Fruit fly (Drosophila melanogaster) whole organism, prepupa: ENCODE data around the gene CG1233.

Source experiments
- CG10631 ChIP-seq: fragments of 200-800 bp; sonication (Bioruptor generic); optimal IDR thresholded peaks from 2 replicates; lab custom pipeline; 2016; ENCODE audit warnings: missing biosample characterization, missing genetic modification characterization
- CG10669 ChIP-seq: fragments of 200-800 bp; sonication (Bioruptor generic); optimal IDR thresholded peaks from 3 replicates; lab custom pipeline; 2018; ENCODE audit warnings: missing biosample characterization, mild to moderate bottlenecking, missing genetic modification characterization, moderate library complexity
- CG11294 ChIP-seq: fragments of 200-800 bp; sonication (Bioruptor generic); IDR thresholded peaks from 2 replicates; pipeline ENCODE4 v1.3.6; 2022; ENCODE audit warnings: missing biosample characterization, missing genetic modification characterization
- CG11762 ChIP-seq: fragments of 200-800 bp; sonication (Bioruptor generic); optimal IDR thresholded peaks from 3 replicates; lab custom pipeline; 2016; ENCODE audit warnings: missing biosample characterization, missing genetic modification characterization; ENCODE audit not compliant: insufficient read depth
- CG15336 ChIP-seq: fragments of 200-800 bp; sonication (Bioruptor generic); IDR thresholded peaks from 2 replicates; pipeline ENCODE4 v1.3.6; 2022; ENCODE audit warnings: missing biosample characterization, missing genetic modification characterization
- CG16779 ChIP-seq: fragments of 200-800 bp; sonication (Bioruptor generic); optimal IDR thresholded peaks from 3 replicates; lab custom pipeline; 2017; ENCODE audit warnings: missing biosample characterization, mild to moderate bottlenecking, missing genetic modification characterization
- CG31627 ChIP-seq: fragments of 200-800 bp; sonication (Bioruptor generic); optimal IDR thresholded peaks from 3 replicates; lab custom pipeline; 2016; ENCODE audit warnings: missing biosample characterization, missing genetic modification characterization
- CG3919 ChIP-seq: fragments of 200-800 bp; sonication (Bioruptor generic); optimal IDR thresholded peaks from 3 replicates; lab custom pipeline; 2016; ENCODE audit warnings: missing biosample characterization, missing genetic modification characterization
- CG4318 ChIP-seq: fragments of 200-800 bp; sonication (Bioruptor generic); optimal IDR thresholded peaks from 3 replicates; lab custom pipeline; 2017; ENCODE audit warnings: missing biosample characterization, mild to moderate bottlenecking, missing genetic modification characterization
- CG6163 ChIP-seq: fragments of 200-800 bp; sonication (Bioruptor generic); IDR thresholded peaks from 3 replicates; pipeline ENCODE4 v1.3.6; 2022; ENCODE audit warnings: missing biosample characterization, missing genetic modification characterization
- CG6854 ChIP-seq: fragments of 200-800 bp; sonication (Bioruptor generic); optimal IDR thresholded peaks from 2 replicates; lab custom pipeline; 2017; ENCODE audit warnings: missing biosample characterization, mild to moderate bottlenecking, missing genetic modification characterization
- CG7368 ChIP-seq: fragments of 200-800 bp; sonication (Bioruptor generic); optimal IDR thresholded peaks from 3 replicates; lab custom pipeline; 2016; ENCODE audit warnings: missing biosample characterization, missing genetic modification characterization
- CG8119 ChIP-seq: fragments of 200-800 bp; sonication (Bioruptor generic); IDR thresholded peaks from 3 replicates; pipeline ENCODE4 v1.3.6; 2022; ENCODE audit warnings: missing biosample characterization, missing genetic modification characterization
- CG8632 ChIP-seq: fragments of 200-800 bp; sonication (Bioruptor generic); optimal IDR thresholded peaks from 3 replicates; lab custom pipeline; 2016; ENCODE audit warnings: missing biosample characterization, missing genetic modification characterization
- CG9139 ChIP-seq: fragments of 200-800 bp; sonication (Bioruptor generic); optimal IDR thresholded peaks from 3 replicates; lab custom pipeline; 2017; ENCODE audit warnings: missing biosample characterization, mild to moderate bottlenecking, missing genetic modification characterization
- Eip75B ChIP-seq: fragments of 200-800 bp; sonication (Bioruptor generic); optimal IDR thresholded peaks from 3 replicates; lab custom pipeline; 2016; ENCODE audit warnings: missing biosample characterization, missing genetic modification characterization
- Eip78C ChIP-seq: fragments of 200-800 bp; sonication (Bioruptor generic); peaks from one replicate; lab custom pipeline; 2016; ENCODE audit warnings: missing biosample characterization, missing genetic modification characterization
- Eip93F ChIP-seq: fragments of 200-800 bp; sonication (Bioruptor generic); optimal IDR thresholded peaks from 2 replicates; lab custom pipeline; 2016; ENCODE audit warnings: missing biosample characterization, mild to moderate bottlenecking, missing genetic modification characterization
- Gug ChIP-seq: fragments of 200-800 bp; sonication (Bioruptor generic); IDR thresholded peaks from 2 replicates; pipeline ENCODE4 v1.3.6; 2022; ENCODE audit warnings: missing biosample characterization, missing genetic modification characterization
- Hr38 ChIP-seq: sonication (Bioruptor generic); optimal IDR thresholded peaks from 2 replicates; lab custom pipeline; 2016; ENCODE audit warnings: missing biosample characterization, missing genetic modification characterization
- Lpt ChIP-seq: fragments of 200-800 bp; sonication (Bioruptor generic); optimal IDR thresholded peaks from 3 replicates; lab custom pipeline; 2016; ENCODE audit warnings: missing biosample characterization, missing genetic modification characterization
- OdsH ChIP-seq: fragments of 200-800 bp; sonication (Bioruptor generic); optimal IDR thresholded peaks from 3 replicates; lab custom pipeline; 2016; ENCODE audit warnings: missing biosample characterization, missing genetic modification characterization
- Sox14 ChIP-seq: fragments of 200-800 bp; sonication (Bioruptor generic); optimal IDR thresholded peaks from 3 replicates; lab custom pipeline; 2016; ENCODE audit warnings: missing biosample characterization, missing genetic modification characterization
- achi ChIP-seq: fragments of 200-800 bp; sonication (Bioruptor generic); optimal IDR thresholded peaks from 3 replicates; lab custom pipeline; 2016; ENCODE audit warnings: missing biosample characterization, missing genetic modification characterization
- cyc ChIP-seq: fragments of 200-800 bp; sonication (Bioruptor generic); optimal IDR thresholded peaks from 3 replicates; lab custom pipeline; 2016; ENCODE audit warnings: missing biosample characterization, missing genetic modification characterization
- dac ChIP-seq: fragments of 200-800 bp; sonication (Bioruptor generic); optimal IDR thresholded peaks from 2 replicates; lab custom pipeline; 2017; ENCODE audit warnings: missing biosample characterization, mild to moderate bottlenecking, missing genetic modification characterization
- dsx ChIP-seq: fragments of 200-800 bp; optimal IDR thresholded peaks from 3 replicates; lab custom pipeline; 2019; ENCODE audit warnings: missing biosample characterization, mild to moderate bottlenecking, missing genetic modification characterization, moderate library complexity; ENCODE audit not compliant: poor library complexity, severe bottlenecking
- esn ChIP-seq: fragments of 200-800 bp; sonication (Bioruptor generic); optimal IDR thresholded peaks from 2 replicates; lab custom pipeline; 2016; ENCODE audit warnings: missing biosample characterization, mild to moderate bottlenecking, missing genetic modification characterization, moderate library complexity
- fkh ChIP-seq: fragments of 200-800 bp; sonication (Bioruptor generic); optimal IDR thresholded peaks from 3 replicates; lab custom pipeline; 2017; ENCODE audit warnings: missing biosample characterization, mild to moderate bottlenecking, missing genetic modification characterization, moderate library complexity
- lz ChIP-seq: fragments of 200-800 bp; sonication (Bioruptor generic); optimal IDR thresholded peaks from 3 replicates; lab custom pipeline; 2016; ENCODE audit warnings: missing biosample characterization, missing genetic modification characterization
- net ChIP-seq: fragments of 200-800 bp; sonication (Bioruptor generic); optimal IDR thresholded peaks from 3 replicates; lab custom pipeline; 2016; ENCODE audit warnings: missing biosample characterization, missing genetic modification characterization
- salr ChIP-seq, 2 experiments: fragments of 200-800 bp; sonication (Bioruptor generic); optimal IDR thresholded peaks; 3 replicates each; lab custom pipeline; 2016 to 2018; ENCODE audit warnings: missing biosample characterization in 2 of 2, missing genetic modification characterization in 2 of 2, mild to moderate bottlenecking in 1 of 2
- svp ChIP-seq: fragments of 200-800 bp; sonication (Bioruptor generic); peaks from one replicate; lab custom pipeline; 2016; ENCODE audit warnings: missing biosample characterization, missing genetic modification characterization
- topi ChIP-seq: fragments of 200-800 bp; sonication (Bioruptor generic); optimal IDR thresholded peaks from 3 replicates; lab custom pipeline; 2016; ENCODE audit warnings: missing biosample characterization, missing genetic modification characterization

CG1233 gene

DNA sequence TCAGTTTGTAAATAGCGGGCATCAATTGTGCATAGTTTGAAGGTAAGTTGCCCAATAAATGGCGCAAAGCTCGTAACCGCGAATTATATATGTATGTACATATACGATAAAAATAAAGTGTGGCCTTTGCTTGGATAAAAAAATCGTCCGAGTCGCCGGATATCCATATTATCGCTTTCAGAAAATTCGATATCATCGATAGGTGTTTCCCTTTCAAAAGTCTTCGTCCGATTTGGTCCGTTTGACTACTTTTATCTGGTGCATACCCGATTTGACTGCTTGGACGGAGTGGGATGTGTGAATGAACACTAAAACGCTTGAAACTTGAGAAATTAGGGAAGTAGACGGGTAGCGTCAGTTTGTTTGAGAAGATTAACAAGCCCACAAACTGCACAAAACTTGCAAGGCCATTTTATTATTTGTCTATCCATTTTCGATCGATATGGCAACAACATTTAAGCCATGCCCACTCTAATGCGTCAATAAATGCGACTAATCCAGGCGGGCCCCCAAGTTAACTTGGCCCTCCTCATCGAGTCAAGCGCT lies 32.0 kb upstream of the CG1233 start:
- TF ChIP-seq Eip78C (peak; percentile 75), CG4318 (GFP tag; lab: Kevin White, UChicago) (no peak), esn (GFP tag; lab: Kevin White, UChicago) (peak; percentile 5), CG31627 (GFP tag; lab: Kevin White, UChicago) (no peak)

DNA sequence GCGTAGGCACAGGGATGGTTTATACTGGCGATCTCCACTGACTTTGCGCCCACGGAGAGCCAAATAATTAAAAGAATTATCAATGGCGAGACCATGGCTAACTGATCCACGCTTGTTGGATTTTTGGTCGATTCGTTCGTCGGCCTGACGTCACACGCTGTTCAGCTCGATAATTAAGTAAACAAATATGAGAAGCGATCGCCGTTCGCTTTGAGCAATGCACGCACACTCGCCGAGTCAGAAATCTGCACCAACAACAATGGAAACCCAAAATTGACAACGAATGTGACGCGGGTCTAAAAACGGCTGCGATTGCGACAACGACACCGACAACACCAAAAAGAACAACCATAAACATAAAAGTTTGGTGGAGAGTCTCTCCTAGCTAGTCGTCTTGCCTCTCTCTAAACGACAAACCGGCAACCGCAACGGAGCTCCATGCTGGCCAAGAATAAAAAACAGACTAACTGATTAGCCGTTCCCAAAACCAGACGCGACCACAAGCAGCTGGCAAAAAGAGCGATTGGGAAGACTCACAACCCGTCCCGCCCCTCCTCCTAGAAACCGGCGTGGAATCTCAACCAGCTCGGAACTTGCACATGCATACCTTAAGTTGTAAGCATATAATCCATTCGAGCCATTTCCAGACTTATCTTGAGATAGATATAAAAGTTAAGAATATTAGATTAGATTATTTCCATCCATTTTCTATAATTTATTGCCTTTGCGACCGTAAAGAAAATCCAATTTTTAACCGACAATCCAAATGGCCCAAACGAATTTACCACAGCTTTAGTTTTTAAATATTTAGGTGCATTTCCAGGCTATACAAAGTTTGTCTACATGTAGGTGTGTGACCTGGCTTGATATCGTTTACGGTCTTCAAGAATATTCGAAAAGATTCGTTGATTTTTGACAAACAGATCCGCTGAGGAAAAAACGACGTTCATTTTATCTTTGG lies 29.1 kb upstream of the CG1233 start, which contains the start of gene mthl9:
Gene mthl9 (minus strand): TSS at position 468 of the 961 bp plus-strand sequence.
- TF ChIP-seq CG4318 (GFP tag; lab: Kevin White, UChicago): no peak
- no peak for TF ChIP-seq dac (GFP tag; lab: Kevin White, UChicago)
- peak; percentile 39; the same call in 1 of the 2 replicates for TF ChIP-seq CG15336
- peak; percentile 82 for TF ChIP-seq CG10669 (GFP tag; lab: Kevin White, UChicago)
- TF ChIP-seq esn (GFP tag; lab: Kevin White, UChicago): peak; percentile 23
- TF ChIP-seq CG7368 (GFP tag; lab: Kevin White, UChicago): no peak
- TF ChIP-seq fkh (GFP tag; lab: Kevin White, UChicago): no peak
- TF ChIP-seq Eip78C: peak; percentile 21
- TF ChIP-seq CG11762 (GFP tag; lab: Kevin White, UChicago): no peak
- no peak for TF ChIP-seq svp
- no peak for TF ChIP-seq CG8119 (GFP tag; lab: Robert Waterston, UW)
- peak; percentile 9 for TF ChIP-seq Lpt (GFP tag; lab: Kevin White, UChicago)
- peak; percentile 56 for TF ChIP-seq CG6854 (GFP tag; lab: Kevin White, UChicago)
- TF ChIP-seq CG31627 (GFP tag; lab: Kevin White, UChicago): no peak

DNA sequence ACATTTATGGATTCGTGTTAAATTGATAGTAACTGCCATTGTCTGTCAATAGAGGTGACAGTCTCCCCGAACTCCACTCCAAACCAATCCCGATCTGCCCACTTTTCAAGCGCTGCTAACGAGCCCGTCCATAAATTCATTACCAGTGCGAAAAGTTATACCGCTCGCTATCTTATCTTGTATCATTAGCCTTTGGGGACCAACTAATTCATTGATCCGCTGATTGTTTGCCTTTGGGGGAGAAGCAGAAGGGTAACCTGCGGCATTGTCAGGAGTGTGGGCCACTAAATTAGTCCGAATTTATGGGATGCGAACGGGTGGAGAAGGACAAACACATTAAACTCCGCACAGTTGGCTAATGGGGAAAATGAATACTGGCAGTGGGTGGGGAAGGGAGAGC lies 24.1 kb upstream of the CG1233 start:
- TF ChIP-seq net (GFP tag; lab: Kevin White, UChicago) (no peak), CG10631 (GFP tag; lab: Kevin White, UChicago) (no peak)

DNA sequence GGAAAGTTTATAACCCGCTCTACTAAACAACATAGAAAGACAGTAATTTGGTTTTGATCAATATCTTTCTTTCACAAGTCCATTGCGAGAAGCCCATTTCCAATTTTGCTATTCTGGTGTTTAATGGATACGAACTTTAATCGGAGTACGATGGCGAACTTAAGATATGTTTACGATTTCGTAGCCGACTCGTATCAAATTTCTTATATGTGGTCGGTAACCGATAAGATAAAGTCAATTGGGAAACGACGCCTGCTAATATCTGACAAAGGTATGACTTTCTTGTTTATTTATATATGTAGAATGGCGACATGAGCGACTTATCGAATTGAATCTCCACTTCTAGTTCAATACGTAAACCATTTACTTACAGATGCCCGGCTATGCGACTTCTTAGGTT lies 23.2 kb upstream of the CG1233 start:
- TF ChIP-seq svp (no peak), Eip93F (GFP tag; lab: Kevin White, UChicago) (peak; percentile 30)
- TF ChIP-seq, all 60 proteins: peak for 1

DNA sequence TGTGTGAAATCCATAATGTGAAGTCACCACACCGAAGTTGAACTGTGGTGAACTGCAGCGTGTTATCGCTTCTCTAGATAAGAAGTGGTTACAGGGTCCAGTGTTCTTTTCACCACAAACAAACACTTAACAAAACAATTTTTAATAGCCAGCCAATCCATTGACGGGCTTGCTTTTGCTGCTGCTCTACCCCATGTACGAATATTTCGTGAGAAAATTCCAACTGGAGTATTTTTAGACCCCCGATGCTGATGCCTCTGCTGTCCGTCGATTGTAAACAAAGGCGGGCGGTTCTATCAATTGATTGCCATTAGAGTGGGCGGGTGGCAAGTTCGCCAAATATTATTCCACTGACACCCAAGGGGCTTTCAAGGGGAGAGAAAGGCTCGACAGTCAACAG lies 22.2 kb upstream of the CG1233 start:
- TF ChIP-seq cyc (GFP tag; lab: Kevin White, UChicago) (no peak), CG31627 (GFP tag; lab: Kevin White, UChicago) (no peak), dsx (GFP tag; lab: Kevin White, UChicago) (no peak), achi (GFP tag; lab: Kevin White, UChicago) (no peak), Gug (GFP tag; lab: Robert Waterston, UW) (no peak), CG6163 (GFP tag; lab: Robert Waterston, UW) (0 out of 3 replicates have a peak, but pooled peaks have one; percentile 13), CG4318 (GFP tag; lab: Kevin White, UChicago) (no peak), CG11762 (GFP tag; lab: Kevin White, UChicago) (no peak), topi (GFP tag; lab: Kevin White, UChicago) (no peak)

DNA sequence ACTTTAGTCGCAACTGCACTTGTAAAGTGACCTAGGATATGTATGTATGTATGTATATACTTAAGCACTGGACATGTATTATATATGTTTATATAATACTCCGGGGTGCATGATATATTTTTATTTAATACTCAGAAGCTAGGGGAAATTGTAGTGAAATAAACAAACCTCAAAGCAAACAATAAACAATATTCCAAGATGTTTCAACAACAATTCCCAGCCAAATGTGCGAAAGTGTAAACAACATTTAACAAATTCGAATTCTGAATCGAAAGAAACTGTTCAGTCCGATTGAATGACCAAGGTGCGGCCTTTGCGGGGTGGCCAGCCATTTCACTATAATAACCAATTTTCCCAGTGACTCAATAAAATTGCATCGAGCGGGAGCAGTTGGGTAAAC lies 21.1 kb upstream of the CG1233 start:
- TF ChIP-seq Hr38 (no peak), CG9139 (GFP tag; lab: Kevin White, UChicago) (no peak), CG11762 (GFP tag; lab: Kevin White, UChicago) (no peak), lz (GFP tag; lab: Kevin White, UChicago) (no peak), svp (no peak), CG16779 (no peak), CG8632 (GFP tag; lab: Kevin White, UChicago) (no peak), OdsH (GFP tag; lab: Kevin White, UChicago) (no peak), Eip78C (no peak), Lpt (GFP tag; lab: Kevin White, UChicago) (no peak), Eip75B (GFP tag; lab: Kevin White, UChicago) (no peak), Sox14 (GFP tag; lab: Kevin White, UChicago) (no peak), CG11294 (GFP tag; lab: Robert Waterston, UW) (no peak), CG10669 (GFP tag; lab: Kevin White, UChicago) (no peak), salr (GFP tag; optimal IDR thresholded peaks at IDR 0.05; lab: Kevin White, UChicago) (no peak), CG8119 (GFP tag; lab: Robert Waterston, UW) (no peak), CG3919 (GFP tag; lab: Kevin White, UChicago) (no peak)
